Fruit fly (Drosophila melanogaster) Kc167 (cell line): ENCODE results near the gene CG34330.

Experiments used
- h ChIP-seq: fragments of >200 bp; optimal IDR thresholded peaks from 3 replicates; lab custom pipeline; 2018; ENCODE audit warnings: missing external identifiers
- insv ChIP-seq: fragments of >200 bp; optimal IDR thresholded peaks from 3 replicates; lab custom pipeline; 2018; ENCODE audit warnings: missing external identifiers
- psq ChIP-seq: fragments of >200 bp; optimal IDR thresholded peaks from 2 replicates; lab custom pipeline; 2017; ENCODE audit warnings: missing external identifiers
- ttk ChIP-seq: sonication (Bioruptor generic); optimal IDR thresholded peaks from 2 replicates; lab custom pipeline; 2017; ENCODE audit warnings: missing external identifiers

DNA sequence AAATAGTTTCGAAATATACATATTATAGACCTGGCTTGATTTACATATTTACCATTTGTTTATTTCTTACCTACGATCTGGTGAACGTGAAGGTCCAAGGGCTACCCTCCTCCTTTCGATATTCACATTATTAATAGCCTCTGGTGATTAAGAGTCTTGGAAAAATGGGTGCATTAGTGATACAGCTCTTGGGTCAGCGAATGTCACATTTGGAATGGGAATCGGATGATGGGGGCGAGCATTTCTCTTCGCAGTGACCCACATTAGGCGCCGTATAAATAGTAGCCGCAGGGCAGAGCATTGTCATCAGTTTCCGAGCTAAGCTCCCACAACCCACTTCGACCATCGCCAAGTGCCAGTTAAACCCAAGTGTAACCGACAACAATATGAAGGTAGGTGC, 8.6 kb upstream of the CG34330 start, which contains the start of gene CG7406:
- TF ChIP-seq psq (lab: Kevin White, UChicago) = no peak
- no peak for TF ChIP-seq h (lab: Kevin White, UChicago)
- no peak for TF ChIP-seq insv (lab: Kevin White, UChicago)
- TF ChIP-seq ttk (lab: Kevin White, UChicago) = no peak
